Fruit fly (Drosophila melanogaster) whole organism, embryonic: ENCODE measurements around the gene CG14995.

Experiments used
- ATbp ChIP-seq: fragments of 200-800 bp; sonication (Bioruptor generic); optimal IDR thresholded peaks from 2 replicates; lab custom pipeline; 2017; ENCODE audit warnings: missing biosample characterization, mild to moderate bottlenecking, missing genetic modification characterization, missing genetic modification reagents
- CG1024 ChIP-seq: fragments of 200-800 bp; sonication (Bioruptor generic); IDR thresholded peaks from 2 replicates; pipeline ENCODE4 v1.3.6; 2022; ENCODE audit warnings: missing biosample characterization, missing genetic modification characterization
- CG10274 ChIP-seq: fragments of 200-800 bp; sonication (Bioruptor generic); optimal IDR thresholded peaks from 3 replicates; lab custom pipeline; 2017; ENCODE audit warnings: missing biosample characterization, mild to moderate bottlenecking, missing genetic modification characterization
- CG11456 ChIP-seq: fragments of 200-800 bp; sonication (Bioruptor generic); IDR thresholded peaks from 3 replicates; pipeline ENCODE4 v1.3.6; 2022; ENCODE audit warnings: missing biosample characterization, missing genetic modification characterization
- CG11504 ChIP-seq: fragments of 200-800 bp; sonication (Bioruptor generic); optimal IDR thresholded peaks from 3 replicates; lab custom pipeline; 2019; ENCODE audit warnings: missing biosample characterization, mild to moderate bottlenecking, missing genetic modification characterization, moderate library complexity
- CG11560 ChIP-seq: fragments of 200-800 bp; sonication (Bioruptor generic); IDR thresholded peaks from 3 replicates; pipeline ENCODE4 v1.3.6; 2022; ENCODE audit warnings: missing biosample characterization, missing genetic modification characterization
- CG13123 ChIP-seq: fragments of 200-800 bp; sonication (Bioruptor generic); optimal IDR thresholded peaks from 2 replicates; lab custom pipeline; 2016; ENCODE audit warnings: missing biosample characterization, missing genetic modification characterization
- CG1603 ChIP-seq: fragments of 200-800 bp; sonication (Bioruptor generic); optimal IDR thresholded peaks from 2 replicates; lab custom pipeline; 2019; ENCODE audit warnings: missing biosample characterization, mild to moderate bottlenecking, missing genetic modification characterization, moderate library complexity
- CG1647 ChIP-seq: fragments of 200-800 bp; sonication (Bioruptor generic); optimal IDR thresholded peaks from 3 replicates; lab custom pipeline; 2016; ENCODE audit warnings: missing biosample characterization, missing genetic modification characterization
- CG18011 ChIP-seq: fragments of 200-800 bp; sonication (Bioruptor generic); optimal IDR thresholded peaks from 2 replicates; lab custom pipeline; 2017; ENCODE audit warnings: missing biosample characterization, missing genetic modification characterization, mild to moderate bottlenecking, moderate library complexity, missing genotype
- CG30431 ChIP-seq: fragments of 200-800 bp; sonication (Bioruptor generic); optimal IDR thresholded peaks from 2 replicates; lab custom pipeline; 2017; ENCODE audit warnings: missing biosample characterization, missing genetic modification characterization
- CG7357 ChIP-seq: fragments of 200-800 bp; sonication (Bioruptor generic); IDR thresholded peaks from 3 replicates; pipeline ENCODE4 v1.3.6; 2022; ENCODE audit warnings: missing biosample characterization, missing genetic modification characterization
- CG7839 ChIP-seq: fragments of 200-800 bp; sonication (Bioruptor generic); optimal IDR thresholded peaks from 3 replicates; lab custom pipeline; 2018; ENCODE audit warnings: missing biosample characterization, mild to moderate bottlenecking, missing genetic modification characterization, moderate library complexity
- CG8290 ChIP-seq, 3 experiments: fragments of 200-800 bp; sonication (Bioruptor generic); optimal IDR thresholded peaks; 2 replicates each; lab custom pipeline; 2016 to 2019; ENCODE audit warnings: missing biosample characterization in 3 of 3, missing genetic modification characterization in 3 of 3, mild to moderate bottlenecking in 2 of 3, moderate library complexity in 1 of 3
- CG9727 ChIP-seq: fragments of 200-800 bp; sonication (Bioruptor generic); optimal IDR thresholded peaks from 3 replicates; lab custom pipeline; 2017; ENCODE audit warnings: missing biosample characterization, mild to moderate bottlenecking, missing genetic modification characterization
- CTCF ChIP-seq: fragments of 200-800 bp; sonication (Bioruptor generic); optimal IDR thresholded peaks from 2 replicates; lab custom pipeline; 2017; ENCODE audit warnings: missing biosample characterization, mild to moderate bottlenecking, missing genetic modification characterization, moderate library complexity
- CkIIα-i1 ChIP-seq: fragments of 200-800 bp; sonication (Bioruptor generic); IDR thresholded peaks from 2 replicates; pipeline ENCODE4 v1.3.6; 2022; ENCODE audit warnings: missing biosample characterization, missing genetic modification characterization
- E2f1 ChIP-seq: fragments of 200-800 bp; sonication (Bioruptor generic); IDR thresholded peaks from 2 replicates; pipeline ENCODE4 v1.3.6; 2022; ENCODE audit warnings: missing biosample characterization, missing genetic modification characterization
- E2f2 ChIP-seq: fragments of 200-800 bp; sonication (Bioruptor generic); IDR thresholded peaks from 2 replicates; pipeline ENCODE4 v1.3.6; 2022; ENCODE audit warnings: missing biosample characterization, missing genetic modification characterization
- Fer3 ChIP-seq: fragments of 200-800 bp; sonication (Bioruptor generic); optimal IDR thresholded peaks from 2 replicates; lab custom pipeline; 2018; ENCODE audit warnings: missing biosample characterization, mild to moderate bottlenecking, missing genetic modification characterization, moderate library complexity
- Hsf ChIP-seq: fragments of 200-800 bp; sonication (Bioruptor generic); optimal IDR thresholded peaks from 3 replicates; lab custom pipeline; 2016; ENCODE audit warnings: missing biosample characterization, missing genetic modification characterization
- Max ChIP-seq: fragments of 200-800 bp; sonication (Bioruptor generic); optimal IDR thresholded peaks from 2 replicates; lab custom pipeline; 2016; ENCODE audit warnings: missing biosample characterization, mild to moderate bottlenecking, missing genetic modification characterization
- Mes4 ChIP-seq: fragments of 200-800 bp; sonication (Bioruptor generic); optimal IDR thresholded peaks from 2 replicates; lab custom pipeline; 2016; ENCODE audit warnings: missing biosample characterization, missing genetic modification characterization
- NC2β ChIP-seq: fragments of 200-800 bp; sonication (Bioruptor generic); optimal IDR thresholded peaks from 2 replicates; lab custom pipeline; 2016; ENCODE audit warnings: missing biosample characterization, missing genetic modification characterization
- NK7.1 ChIP-seq: fragments of 200-800 bp; sonication (Bioruptor generic); optimal IDR thresholded peaks from 3 replicates; lab custom pipeline; 2016; ENCODE audit warnings: missing biosample characterization, missing genetic modification characterization
- Rfx ChIP-seq: fragments of 200-800 bp; sonication (Bioruptor generic); IDR thresholded peaks from 2 replicates; pipeline ENCODE4 v1.3.6; 2022; ENCODE audit warnings: missing biosample characterization, missing genetic modification characterization
- Scr ChIP-seq: fragments of 200-800 bp; sonication (Bioruptor generic); IDR thresholded peaks from 2 replicates; pipeline ENCODE4 v1.3.6; 2022; ENCODE audit warnings: missing biosample characterization, missing genetic modification characterization; ENCODE audit not compliant: partially characterized antibody
- bsh ChIP-seq, 2 experiments: fragments of 200-800 bp; sonication (Bioruptor generic); optimal IDR thresholded peaks; 2 replicates each; lab custom pipeline; 2017 to 2018; ENCODE audit warnings: mild to moderate bottlenecking in 2 of 2, missing biosample characterization in 2 of 2, missing genetic modification characterization in 2 of 2, moderate library complexity in 1 of 2
- cato ChIP-seq: fragments of 200-800 bp; sonication (Bioruptor generic); optimal IDR thresholded peaks from 2 replicates; lab custom pipeline; 2016; ENCODE audit warnings: missing biosample characterization, missing genetic modification characterization, borderline replicate concordance
- crol ChIP-seq: fragments of 200-800 bp; sonication (Bioruptor generic); IDR thresholded peaks from 2 replicates; pipeline ENCODE4 v1.3.6; 2022; ENCODE audit warnings: missing biosample characterization, missing genetic modification characterization
- da ChIP-seq: fragments of 200-800 bp; sonication (Bioruptor generic); optimal IDR thresholded peaks from 2 replicates; lab custom pipeline; 2016; ENCODE audit warnings: missing biosample characterization, missing genetic modification characterization
- danr ChIP-seq: fragments of 200-800 bp; sonication (Bioruptor generic); IDR thresholded peaks from 2 replicates; pipeline ENCODE4 v1.3.6; 2022; ENCODE audit warnings: missing biosample characterization, missing genetic modification characterization
- dm ChIP-seq: fragments of 200-800 bp; sonication (Bioruptor generic); optimal IDR thresholded peaks from 3 replicates; lab custom pipeline; 2016; ENCODE audit warnings: missing biosample characterization, missing genetic modification characterization
- dmrt11E ChIP-seq: fragments of 200-800 bp; sonication (Bioruptor generic); optimal IDR thresholded peaks from 3 replicates; lab custom pipeline; 2018; ENCODE audit warnings: missing biosample characterization, mild to moderate bottlenecking, missing genetic modification characterization, moderate library complexity
- ewg ChIP-seq: fragments of 200-800 bp; sonication (Bioruptor generic); optimal IDR thresholded peaks from 3 replicates; lab custom pipeline; 2017; ENCODE audit warnings: mild to moderate bottlenecking, missing biosample characterization, missing genetic modification reagents, missing genetic modification characterization
- exex ChIP-seq: fragments of 200-800 bp; sonication (Bioruptor generic); optimal IDR thresholded peaks from 4 replicates; lab custom pipeline; 2018; ENCODE audit warnings: missing biosample characterization, mild to moderate bottlenecking, missing genetic modification characterization, moderate library complexity
- h ChIP-seq: fragments of >200 bp; optimal IDR thresholded peaks from 2 replicates; lab custom pipeline; 2017
- hth ChIP-seq: fragments of >200 bp; optimal IDR thresholded peaks from 2 replicates; lab custom pipeline; 2017; ENCODE audit warnings: inconsistent platforms
- knrl ChIP-seq: fragments of 200-800 bp; sonication (Bioruptor generic); IDR thresholded peaks from 3 replicates; pipeline ENCODE4 v1.3.6; 2022; ENCODE audit warnings: missing biosample characterization, missing genetic modification characterization; ENCODE audit not compliant: partially characterized antibody
- lbe ChIP-seq: fragments of 200-800 bp; sonication (Bioruptor generic); optimal IDR thresholded peaks from 2 replicates; lab custom pipeline; 2016; ENCODE audit warnings: missing biosample characterization, mild to moderate bottlenecking, missing genetic modification characterization
- lola ChIP-seq, 3 experiments: fragments of >200 bp in 2 of 3; fragments of 200-800 bp in 1 of 3; sonication (Bioruptor generic) in 1 of 3; optimal IDR thresholded peaks; 2 replicates each; lab custom pipeline; 2017 to 2019; ENCODE audit warnings: missing biosample characterization in 3 of 3, missing genetic modification characterization in 3 of 3, mild to moderate bottlenecking in 1 of 3, moderate library complexity in 1 of 3
- mirr ChIP-seq: fragments of 200-800 bp; sonication (Bioruptor generic); optimal IDR thresholded peaks from 3 replicates; lab custom pipeline; 2018; ENCODE audit warnings: missing biosample characterization, mild to moderate bottlenecking, missing genetic modification characterization
- otp ChIP-seq: fragments of 200-800 bp; sonication (Bioruptor generic); IDR thresholded peaks from 3 replicates; pipeline ENCODE4, ENCODE4 v1.3.6; 2022; ENCODE audit warnings: missing biosample characterization, missing genetic modification characterization
- p53 ChIP-seq: fragments of 200-800 bp; sonication (Bioruptor generic); optimal IDR thresholded peaks from 2 replicates; lab custom pipeline; 2016; ENCODE audit warnings: missing biosample characterization, missing genetic modification characterization
- ranshi ChIP-seq: fragments of 200-800 bp; sonication (Bioruptor generic); IDR thresholded peaks from 2 replicates; pipeline ENCODE4 v1.3.6; 2022; ENCODE audit warnings: missing biosample characterization, missing genetic modification characterization
- stc ChIP-seq: fragments of 200-800 bp; sonication (Bioruptor generic); IDR thresholded peaks from 2 replicates; pipeline ENCODE4 v1.3.6; 2022; ENCODE audit warnings: missing biosample characterization, missing genetic modification characterization
- trh ChIP-seq: fragments of 200-800 bp; sonication (Bioruptor generic); optimal IDR thresholded peaks from 2 replicates; lab custom pipeline; 2016; ENCODE audit warnings: missing biosample characterization, missing genetic modification characterization
- twi ChIP-seq: fragments of 200-800 bp; optimal IDR thresholded peaks from 2 replicates; lab custom pipeline; 2019; ENCODE audit warnings: missing biosample characterization, mild to moderate bottlenecking, missing genetic modification characterization, moderate library complexity
- zen2 ChIP-seq: fragments of 200-800 bp; sonication (Bioruptor generic); IDR thresholded peaks from 3 replicates; pipeline ENCODE4 v1.3.6; 2022; ENCODE audit warnings: missing biosample characterization, missing genetic modification characterization; ENCODE audit not compliant: partially characterized antibody

Gene CG14995

DNA sequence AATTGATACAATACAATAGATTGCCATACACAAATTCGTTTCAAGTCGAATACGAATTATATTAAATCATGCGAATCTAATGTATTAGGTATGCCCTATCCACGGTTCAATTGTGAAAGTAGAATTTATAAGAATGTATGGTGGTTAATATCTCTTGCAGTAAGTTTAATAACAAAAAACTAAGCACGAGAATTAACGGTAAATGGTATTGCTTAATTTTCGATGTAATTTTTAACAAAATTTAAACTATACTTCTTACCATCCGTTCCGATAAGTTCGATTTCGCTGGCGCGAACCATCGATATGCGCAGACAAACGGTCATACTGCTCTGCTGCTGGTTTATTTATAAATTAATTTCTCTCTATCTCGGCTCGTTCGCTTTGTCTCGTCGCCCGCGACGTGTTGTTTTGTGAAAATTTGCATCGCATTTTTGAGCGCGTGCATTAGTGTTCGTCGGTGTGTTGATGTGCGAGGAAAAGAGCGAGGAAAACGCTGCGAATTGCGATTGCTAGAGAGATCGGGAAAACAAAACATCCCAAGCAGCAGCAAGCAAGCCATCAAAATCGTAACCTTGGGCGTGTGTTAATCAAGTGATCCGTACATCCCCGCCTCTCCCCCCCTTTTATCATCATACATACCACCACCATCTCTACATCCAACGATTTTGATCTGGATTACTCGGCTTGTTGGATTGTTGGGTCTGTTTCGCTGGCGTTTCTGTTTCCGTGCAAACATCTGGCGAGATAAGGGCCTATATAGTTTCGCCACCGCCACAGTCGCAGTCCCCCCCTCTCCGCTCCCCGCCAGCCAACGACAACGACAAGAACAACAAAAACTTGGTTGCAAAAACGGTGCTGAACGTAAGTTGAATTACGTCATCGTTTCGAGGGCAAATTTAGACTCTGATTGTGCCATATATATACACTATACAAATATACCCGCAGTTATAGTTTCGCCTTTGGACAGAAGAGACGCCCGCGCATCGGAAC lies 497 bp upstream of the CG14995 start, which contains the start of gene Fit1 (continued):
- TF ChIP-seq p53 (GFP tag; lab: Kevin White, UChicago) (no peak), da (GFP tag; lab: Kevin White, UChicago) (no peak), CG11560 (tag; lab: Robert Waterston, UW) (no peak), CG11456 (GFP tag; lab: Robert Waterston, UW) (no peak), ATbp (GFP tag; lab: Kevin White, UChicago) (no peak), twi (tag; lab: Kevin White, UChicago) (no peak), otp (GFP tag; lab: Robert Waterston, UW) (no peak), E2f2 (GFP tag; lab: Robert Waterston, UW) (peak; percentile 76), CG13123 (GFP tag; lab: Kevin White, UChicago) (no peak), dm (GFP tag; lab: Kevin White, UChicago) (no peak), CG1024 (no peak), Fer3 (tag; lab: Kevin White, UChicago) (no peak), CkIIα-i1 (no peak), cato (GFP tag; lab: Kevin White, UChicago) (no peak), trh (no peak), CG7839 (tag; lab: Kevin White, UChicago) (no peak), h (lab: Kevin White, UChicago) (no peak), knrl (GFP tag; lab: Robert Waterston, UW) (peak; percentile 39; the same call in 2 of the 3 replicates), CG1647 (GFP tag; lab: Kevin White, UChicago) (peak; percentile 32), bsh (GFP tag; optimal IDR thresholded peaks at IDR 0.05; lab: Kevin White, UChicago) (no peak), CG9727 (GFP tag; lab: Kevin White, UChicago) (no peak), CG1603 (tag; lab: Kevin White, UChicago) (peak; percentile 29), CG30431 (GFP tag; lab: Kevin White, UChicago) (no peak), CG11504 (tag; lab: Kevin White, UChicago) (no peak), lola (GFP tag; optimal IDR thresholded peaks at IDR 0.05; lab: Kevin White, UChicago) (no peak), CG8290 (GFP tag; optimal IDR thresholded peaks at IDR 0.05; lab: Kevin White, UChicago) (no peak), CG8290 (tag; optimal IDR thresholded peaks at IDR 0.05; lab: Kevin White, UChicago) (no peak), dmrt11E (tag; lab: Kevin White, UChicago) (no peak), ranshi (no peak), mirr (GFP tag; lab: Kevin White, UChicago) (peak; percentile 62), danr (no peak), crol (GFP tag; lab: Robert Waterston, UW) (peak; percentile 95), CG18011 (GFP tag; lab: Kevin White, UChicago) (no peak), CTCF (GFP tag; lab: Kevin White, UChicago) (no peak), Scr (GFP tag; lab: Robert Waterston, UW) (peak; percentile 53), exex (tag; lab: Kevin White, UChicago) (peak; percentile 13), stc (0 out of 2 replicates have a peak, but pooled peaks have one; percentile 30), Rfx (GFP tag; lab: Robert Waterston, UW) (no peak), ewg (GFP tag; lab: Kevin White, UChicago) (no peak), hth (lab: Kevin White, UChicago) (no peak), CG7357 (GFP tag; lab: Robert Waterston, UW) (0 out of 3 replicates have a peak, but pooled peaks have one; percentile 18), Mes4 (GFP tag; lab: Kevin White, UChicago) (no peak), NC2β (GFP tag; lab: Kevin White, UChicago) (no peak), CG10274 (GFP tag; lab: Kevin White, UChicago) (no peak), Hsf (GFP tag; lab: Kevin White, UChicago) (no peak), lbe (GFP tag; lab: Kevin White, UChicago) (no peak), NK7.1 (GFP tag; lab: Kevin White, UChicago) (no peak), zen2 (GFP tag; lab: Robert Waterston, UW) (peak; percentile 33; the same call in 1 of the 3 replicates), Max (GFP tag; lab: Kevin White, UChicago) (no peak), E2f1 (GFP tag; lab: Robert Waterston, UW) (no peak)
